Worm (Caenorhabditis elegans): ENCODE measurements around the gene Y53G8AM.8.

The Y53G8AM.8 gene

DNA sequence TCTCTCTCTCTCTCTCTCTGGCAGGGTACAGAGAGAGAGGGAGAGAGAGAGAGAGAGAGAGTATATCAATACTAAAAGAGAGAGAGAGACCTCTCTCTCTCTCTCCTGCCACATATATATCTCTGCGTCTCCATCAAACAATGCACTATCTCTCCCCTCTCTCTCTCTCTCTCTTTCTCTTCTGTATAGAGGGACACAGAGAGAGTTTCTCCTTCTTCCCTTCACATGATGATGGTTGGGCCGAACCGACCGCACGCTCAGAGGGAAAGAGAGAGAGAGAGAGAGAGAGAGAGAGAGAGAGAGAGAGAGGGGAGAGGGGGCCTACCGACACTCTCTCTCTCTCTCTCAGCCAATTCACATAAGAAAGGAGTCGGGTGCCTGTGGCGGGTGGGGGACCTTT is 6.8 kb downstream of the Y53G8AM.8 start (continued):
- TF ChIP-seq nhr-77 (tag; optimal IDR thresholded peaks at IDR 0.05): no peak
- peak; percentile 78 for TF ChIP-seq swsn-7 (tag; optimal IDR thresholded peaks at IDR 0.05)
- no peak for TF ChIP-seq jun-1 (tag; optimal IDR thresholded peaks at IDR 0.05)
- TF ChIP-seq lsy-2 (tag; optimal IDR thresholded peaks at IDR 0.05): peak; percentile 63 to 66
- TF ChIP-seq unc-98 (GFP tag; IDR thresholded peaks at IDR 0.05): no peak
- TF ChIP-seq sptf-1 (tag; optimal IDR thresholded peaks at IDR 0.05): no peak
- peak; percentile 79 for TF ChIP-seq nhr-20 (tag; optimal IDR thresholded peaks at IDR 0.05)
- TF ChIP-seq xbp-1 (tag; optimal IDR thresholded peaks at IDR 0.05): peak; percentile 41
- TF ChIP-seq C34B4.2 (tag; optimal IDR thresholded peaks at IDR 0.05): no peak
- TF ChIP-seq egl-27 (tag; optimal IDR thresholded peaks at IDR 0.05): peak in 1 of 2 experiments; percentile 9
- TF ChIP-seq snu-23 (GFP tag; optimal IDR thresholded peaks at IDR 0.05): peak; percentile 85
- no peak for TF ChIP-seq ets-5 (GFP tag; IDR thresholded peaks at IDR 0.05)
- TF ChIP-seq ces-1 (GFP tag; optimal IDR thresholded peaks at IDR 0.05): no peak
- no peak for TF ChIP-seq unc-30 (tag; optimal IDR thresholded peaks at IDR 0.05)
- TF ChIP-seq lin-14 (GFP tag; optimal IDR thresholded peaks at IDR 0.05): peak; percentile 82
- TF ChIP-seq nhr-28 (tag; optimal IDR thresholded peaks at IDR 0.05): no peak
- no peak for TF ChIP-seq hlh-17 (GFP tag; optimal IDR thresholded peaks at IDR 0.05; ENCODE audit: borderline replicate concordance)
- TF ChIP-seq sox-4 (tag; optimal IDR thresholded peaks at IDR 0.05): no peak
- no peak for TF ChIP-seq nhr-12 (tag; optimal IDR thresholded peaks at IDR 0.05)
- TF ChIP-seq C16A3.4 (tag; optimal IDR thresholded peaks at IDR 0.05): peak; percentile 24
- peak in 2 of 3 experiments; percentile 51 to 52 for TF ChIP-seq dpl-1 (GFP tag; optimal IDR thresholded peaks at IDR 0.05)
- TF ChIP-seq vab-15 (tag; optimal IDR thresholded peaks at IDR 0.05): no peak
- TF ChIP-seq rnt-1 (tag; optimal IDR thresholded peaks at IDR 0.05): peak; percentile 46
- peak; percentile 80 for TF ChIP-seq nhr-47 (tag; optimal IDR thresholded peaks at IDR 0.05)
- TF ChIP-seq fkh-10 (GFP tag; optimal IDR thresholded peaks at IDR 0.05): peak; percentile 3
- peak; percentile 67 for TF ChIP-seq nhr-19 (GFP tag; conservative IDR thresholded peaks at IDR 0.05)
- no peak for TF ChIP-seq mef-2 (tag; optimal IDR thresholded peaks at IDR 0.05)
- peak; percentile 33 for TF ChIP-seq unc-86 (tag; optimal IDR thresholded peaks at IDR 0.05)
- TF ChIP-seq ztf-11 (tag; optimal IDR thresholded peaks at IDR 0.05): peak in 1 of 2 experiments; percentile 74
- peak; percentile 12 for TF ChIP-seq lin-39 (tag; optimal IDR thresholded peaks at IDR 0.05)
- TF ChIP-seq fos-1 (tag; optimal IDR thresholded peaks at IDR 0.05): no peak
- peak; percentile 36 for TF ChIP-seq irx-1 (tag; optimal IDR thresholded peaks at IDR 0.05)
- no peak for TF ChIP-seq F16B12.6 (tag; optimal IDR thresholded peaks at IDR 0.05)
- TF ChIP-seq lin-35 (GFP tag; optimal IDR thresholded peaks at IDR 0.05): peak; percentile 54 to 70

DNA sequence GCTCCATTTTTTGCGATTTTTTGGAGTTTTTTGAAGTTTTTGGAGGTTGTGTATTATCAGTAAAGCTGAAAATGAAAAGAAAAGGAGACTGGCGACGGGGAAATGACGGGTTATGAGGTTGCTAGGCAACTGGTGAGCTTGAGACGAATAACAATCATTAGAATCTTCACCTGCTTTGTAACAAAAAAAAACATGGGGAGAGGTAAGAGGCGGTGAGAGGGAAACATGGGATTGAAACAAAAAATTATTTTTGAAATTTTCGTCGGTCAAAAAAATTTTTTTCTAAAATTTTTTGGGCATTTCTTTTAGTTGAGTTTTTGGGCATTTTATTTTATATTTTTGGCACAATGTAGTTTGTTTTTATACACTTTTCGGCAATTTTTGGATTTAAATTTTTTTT is 11.9 kb downstream of the Y53G8AM.8 start, which contains the start of gene Y53G8AM.7:
Y53G8AM.7 (minus strand) TSS at position 101 of the 400 bp plus-strand sequence.
- no peak for TF ChIP-seq mef-2 (tag; optimal IDR thresholded peaks at IDR 0.05)
- TF ChIP-seq elt-2 (tag; optimal IDR thresholded peaks at IDR 0.05): no peak
- TF ChIP-seq pqm-1 (tag; optimal IDR thresholded peaks at IDR 0.05): no peak
- TF ChIP-seq skn-1 (tag; optimal IDR thresholded peaks at IDR 0.05): no peak
- TF ChIP-seq unc-62 (GFP tag; optimal IDR thresholded peaks at IDR 0.05): no peak
- no peak for TF ChIP-seq nhr-90 (tag; optimal IDR thresholded peaks at IDR 0.05; ENCODE audit: poor library complexity)
- TF ChIP-seq efl-1 (optimal IDR thresholded peaks at IDR 0.05): no peak
- peak in 1 of 2 experiments; percentile 17 for TF ChIP-seq efl-1 (GFP tag; optimal IDR thresholded peaks at IDR 0.05 in 1 of 2)
- no peak for TF ChIP-seq nhr-20 (tag; optimal IDR thresholded peaks at IDR 0.05)
- no peak for TF ChIP-seq nhr-47 (tag; optimal IDR thresholded peaks at IDR 0.05)
- no peak for TF ChIP-seq ztf-4 (tag; optimal IDR thresholded peaks at IDR 0.05)
- peak; percentile 14 for TF ChIP-seq fkh-8 (tag; optimal IDR thresholded peaks at IDR 0.05)

Data from whole organism, L1 larva.